Fruit fly (Drosophila melanogaster) whole organism: ENCODE measurements around the gene Gnpnat.

ENCODE experiments used
- CG8478 ChIP-seq: fragments of >200 bp; optimal IDR thresholded peaks from 2 replicates; lab custom pipeline; 2018; ENCODE audit warnings: inconsistent platforms
- usp ChIP-seq: fragments of >200 bp; optimal IDR thresholded peaks from 2 replicates; lab custom pipeline; 2017; ENCODE audit warnings: missing biosample characterization, missing genetic modification characterization, mixed read lengths

- TF ChIP-seq CG8478 = no peak
- TF ChIP-seq usp (GFP tag; lab: Kevin White, UChicago) = no peak
Measured at dm6 chr3R:29763804-29764203, 25.7 kb downstream of the Gnpnat start.
